Worm (Caenorhabditis elegans): ENCODE results near the gene bath-30.

The bath-30 gene

ce11 chrII:3371010-3371409 is 24.8 kb upstream of the bath-30 start, which contains the start of gene bath-23 (continued):
- TF ChIP-seq dve-1 (tag; optimal IDR thresholded peaks at IDR 0.05; ENCODE audit: insufficient read depth) = no peak
- no peak for TF ChIP-seq F26F4.8 (GFP tag; conservative IDR thresholded peaks at IDR 0.05)
- no peak for TF ChIP-seq aha-1 (tag)

DNA sequence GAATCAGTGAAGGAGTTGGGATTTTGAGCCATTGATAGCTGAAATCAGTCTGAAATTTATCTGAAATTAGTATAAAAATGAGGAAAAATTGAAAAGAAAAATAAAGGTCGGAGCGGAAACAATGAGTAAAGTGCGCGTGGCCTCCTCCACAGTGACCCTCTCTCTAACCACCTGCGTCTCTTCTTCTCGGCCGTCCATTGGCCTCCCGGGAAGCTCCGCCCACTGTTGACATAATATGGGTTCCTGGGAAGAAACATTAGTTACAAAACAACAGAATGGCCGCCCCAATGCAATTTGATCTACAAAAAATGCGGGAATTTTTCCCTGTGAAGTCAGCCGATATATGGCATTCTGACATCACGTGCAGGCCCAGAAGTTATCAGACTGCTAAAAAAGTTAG is 23.9 kb upstream of the bath-30 start, which contains the start of gene Y49F6C.8:
Gene Y49F6C.8, minus strand, starts transcription at position 51 of the 400 bp plus-strand sequence.
- TF ChIP-seq duxl-1 (tag; optimal IDR thresholded peaks at IDR 0.05; ENCODE audit: poor library complexity) = peak; percentile 97
- no peak for TF ChIP-seq saeg-2 (GFP tag; IDR thresholded peaks at IDR 0.05)

DNA sequence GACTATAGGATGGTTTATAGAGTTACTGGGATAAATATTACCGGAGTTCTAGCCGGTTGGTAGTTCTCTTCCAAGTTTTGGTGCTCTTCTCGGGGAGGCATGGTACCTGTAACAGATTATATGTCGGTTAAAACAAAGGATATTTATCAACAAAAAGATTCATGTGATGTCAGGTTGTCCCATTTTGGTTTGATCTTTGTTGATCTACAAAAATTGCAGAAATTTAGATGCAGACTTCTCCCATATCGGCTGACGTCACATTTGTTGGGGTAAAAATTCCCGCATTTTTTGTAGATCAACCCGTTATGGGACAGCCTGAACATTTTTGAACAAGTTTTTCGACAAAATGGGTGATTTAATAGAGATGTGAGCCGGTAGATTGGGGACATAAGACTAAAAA is 21.9 kb upstream of the bath-30 start, which contains the start of gene Y49F6C.7:
Gene Y49F6C.7, minus strand, starts transcription at position 101 of the 400 bp plus-strand sequence.
- TF ChIP-seq zip-2 (tag; optimal IDR thresholded peaks at IDR 0.05) = no peak
- no peak for TF ChIP-seq saeg-2 (GFP tag; IDR thresholded peaks at IDR 0.05)
- TF ChIP-seq lir-3 (tag; optimal IDR thresholded peaks at IDR 0.05) = no peak
- TF ChIP-seq F26F4.8 (GFP tag; conservative IDR thresholded peaks at IDR 0.05) = no peak
- no peak for TF ChIP-seq spr-1 (tag; optimal IDR thresholded peaks at IDR 0.05)
- TF ChIP-seq ceh-32 (tag; optimal IDR thresholded peaks at IDR 0.05; ENCODE audit: poor library complexity) = no peak
- TF ChIP-seq nhr-111 (GFP tag; optimal IDR thresholded peaks at IDR 0.05) = no peak
- TF ChIP-seq Y75B8A.6 (GFP tag; IDR thresholded peaks at IDR 0.05) = no peak

ce11 chrII:3367100-3367499 is 20.9 kb upstream of the bath-30 start, which contains the start of gene Y49F6C.6:
Gene Y49F6C.6, minus strand, starts transcription at chrII:3367200.
- TF ChIP-seq nhr-42 (GFP tag; IDR thresholded peaks at IDR 0.05) (no peak), R02D3.7 (tag; optimal IDR thresholded peaks at IDR 0.05) (no peak), daf-19 (GFP tag; conservative IDR thresholded peaks at IDR 0.05) (no peak), cey-2 (tag; optimal IDR thresholded peaks at IDR 0.05; ENCODE audit: borderline replicate concordance, insufficient read depth) (no peak), madf-5 (GFP tag; IDR thresholded peaks at IDR 0.05) (no peak), ZK337.2 (GFP tag; IDR thresholded peaks at IDR 0.05) (no peak), egl-27 (tag; optimal IDR thresholded peaks at IDR 0.05) (no peak), dmd-6 (GFP tag; IDR thresholded peaks at IDR 0.05) (no peak), ztf-11 (tag; optimal IDR thresholded peaks at IDR 0.05) (no peak), set-16 (GFP tag; IDR thresholded peaks at IDR 0.05) (no peak), hlh-30 (tag; optimal IDR thresholded peaks at IDR 0.05; ENCODE audit: insufficient read depth) (no peak), mxl-2 (GFP tag; conservative IDR thresholded peaks at IDR 0.05) (no peak), snpc-4 (tag; optimal IDR thresholded peaks at IDR 0.05) (no peak)

- TF ChIP-seq Y5F2A.4 (GFP tag; optimal IDR thresholded peaks at IDR 0.05) = no peak
- TF ChIP-seq nhr-76 (tag; optimal IDR thresholded peaks at IDR 0.05) = no peak
- TF ChIP-seq zag-1 (tag; optimal IDR thresholded peaks at IDR 0.05) = no peak
- TF ChIP-seq zfp-2 (tag; optimal IDR thresholded peaks at IDR 0.05) = no peak
- TF ChIP-seq aly-2 (tag; optimal IDR thresholded peaks at IDR 0.05) = no peak
- no peak for TF ChIP-seq madf-5 (GFP tag; IDR thresholded peaks at IDR 0.05)
- no peak for TF ChIP-seq nhr-48 (tag; optimal IDR thresholded peaks at IDR 0.05)
- no peak for TF ChIP-seq zip-11 (GFP tag; IDR thresholded peaks at IDR 0.05)
- TF ChIP-seq nhr-42 (GFP tag; IDR thresholded peaks at IDR 0.05) = no peak
- TF ChIP-seq lim-7 (GFP tag; IDR thresholded peaks at IDR 0.05) = no peak
- no peak for TF ChIP-seq hif-1 (tag; optimal IDR thresholded peaks at IDR 0.05)
These were observed 12.7 kb upstream of the bath-30 start, which contains the start of the genes lido-14 and bath-27 for ce11 chrII:3358834-3359233. Gene lido-14, plus strand, starts transcription at chrII:3359134. Gene bath-27, plus strand, starts transcription at chrII:3359139.

All from whole organism, L4 larva.